Worm (Caenorhabditis elegans) whole organism, late embryonic: Measurements from ENCODE around the gene wrt-3.

ENCODE experiments used
- F13H6.1 ChIP-seq: sonication (generic microtip); optimal IDR thresholded peaks from 2 replicates; lab custom pipeline; 2016; ENCODE audit warnings: missing genetic modification characterization, missing compliant biosample characterization
- K09A11.1 ChIP-seq: sonication (generic microtip); optimal IDR thresholded peaks from 2 replicates; lab custom pipeline; 2017; ENCODE audit warnings: antibody characterized with exemption, mild to moderate bottlenecking, missing genetic modification characterization, missing compliant biosample characterization; ENCODE audit not compliant: insufficient read depth
- Y22D7AL.16 ChIP-seq: sonication (generic microtip); optimal IDR thresholded peaks from 2 replicates; lab custom pipeline; 2016; ENCODE audit warnings: missing genetic modification characterization, missing compliant biosample characterization
- ama-1 ChIP-seq: fragments of 150-350 bp; optimal IDR thresholded peaks from 2 replicates; lab custom pipeline; 2014
- ceh-14 ChIP-seq: sonication (generic microtip); optimal IDR thresholded peaks from 2 replicates; lab custom pipeline; 2016; ENCODE audit warnings: missing genotype, missing genetic modification characterization, missing compliant biosample characterization
- ceh-18 ChIP-seq: sonication (generic microtip); optimal IDR thresholded peaks from 2 replicates; lab custom pipeline; 2016; ENCODE audit warnings: missing genetic modification characterization, missing compliant biosample characterization
- ceh-2 ChIP-seq: sonication (generic microtip); optimal IDR thresholded peaks from 2 replicates; lab custom pipeline; 2016; ENCODE audit warnings: missing genotype, missing genetic modification characterization, missing compliant biosample characterization
- ceh-24 ChIP-seq: sonication (generic microtip); optimal IDR thresholded peaks from 2 replicates; lab custom pipeline; 2016; ENCODE audit warnings: mild to moderate bottlenecking, missing genetic modification characterization, missing compliant biosample characterization
- ceh-31 ChIP-seq: sonication (generic microtip); optimal IDR thresholded peaks from 2 replicates; lab custom pipeline; 2016; ENCODE audit warnings: missing genetic modification characterization, missing compliant biosample characterization
- ceh-34 ChIP-seq: sonication (generic microtip); optimal IDR thresholded peaks from 2 replicates; lab custom pipeline; 2016; ENCODE audit warnings: mild to moderate bottlenecking, missing genetic modification characterization, missing compliant biosample characterization
- ceh-45 ChIP-seq: fragments of 200-800 bp; sonication (Bioruptor generic); IDR thresholded peaks from 2 replicates; pipeline ENCODE4 v1.3.6; 2022; ENCODE audit warnings: missing genetic modification reagents, missing genetic modification characterization, missing compliant biosample characterization
- ceh-48 ChIP-seq: sonication (generic microtip); optimal IDR thresholded peaks from 2 replicates; lab custom pipeline; 2016; ENCODE audit warnings: missing genetic modification characterization, inconsistent platforms, missing compliant biosample characterization
- ceh-6 ChIP-seq: fragments of 200-800 bp; sonication (Bioruptor generic); optimal IDR thresholded peaks from 2 replicates; lab custom pipeline; 2018; ENCODE audit warnings: mild to moderate bottlenecking, missing genetic modification characterization, missing compliant biosample characterization
- ceh-9 ChIP-seq: sonication (generic microtip); optimal IDR thresholded peaks from 2 replicates; lab custom pipeline; 2016; ENCODE audit warnings: mild to moderate bottlenecking, missing genetic modification characterization, inconsistent platforms, missing compliant biosample characterization
- dmd-4 ChIP-seq: sonication (generic microtip); optimal IDR thresholded peaks from 2 replicates; lab custom pipeline; 2016; ENCODE audit warnings: borderline replicate concordance, missing genetic modification characterization, missing compliant biosample characterization
- dve-1 ChIP-seq: sonication (generic microtip); optimal IDR thresholded peaks from 2 replicates; lab custom pipeline; 2017; ENCODE audit warnings: antibody characterized with exemption, mild to moderate bottlenecking, missing genetic modification characterization, missing compliant biosample characterization
- elt-4 ChIP-seq: sonication (generic microtip); optimal IDR thresholded peaks from 2 replicates; lab custom pipeline; 2016; ENCODE audit warnings: missing genetic modification characterization, missing compliant biosample characterization
- ets-4 ChIP-seq: sonication (generic microtip); optimal IDR thresholded peaks from 2 replicates; lab custom pipeline; 2016; ENCODE audit warnings: missing genetic modification characterization, missing compliant biosample characterization
- fkh-6 ChIP-seq: sonication (generic microtip); optimal IDR thresholded peaks from 2 replicates; lab custom pipeline; 2016; ENCODE audit warnings: missing genetic modification characterization, missing compliant biosample characterization
- gmeb-2 ChIP-seq: sonication (generic microtip); optimal IDR thresholded peaks from 2 replicates; lab custom pipeline; 2016; ENCODE audit warnings: missing genetic modification characterization, inconsistent platforms, missing compliant biosample characterization
- hlh-15 ChIP-seq: sonication (generic microtip); optimal IDR thresholded peaks from 2 replicates; lab custom pipeline; 2016; ENCODE audit warnings: missing genetic modification characterization, missing compliant biosample characterization
- hlh-30 ChIP-seq: sonication (generic microtip); optimal IDR thresholded peaks from 2 replicates; lab custom pipeline; 2017; ENCODE audit warnings: antibody characterized with exemption, missing genetic modification characterization, missing compliant biosample characterization; ENCODE audit not compliant: insufficient read depth
- hlh-6 ChIP-seq: sonication (generic microtip); optimal IDR thresholded peaks from 2 replicates; lab custom pipeline; 2016; ENCODE audit warnings: missing genotype, missing genetic modification characterization, missing compliant biosample characterization
- lim-6 ChIP-seq: sonication (generic microtip); optimal IDR thresholded peaks from 2 replicates; lab custom pipeline; 2016; ENCODE audit warnings: missing genetic modification characterization, missing compliant biosample characterization
- mec-3 ChIP-seq: sonication (generic microtip); optimal IDR thresholded peaks from 2 replicates; lab custom pipeline; 2016; ENCODE audit warnings: borderline replicate concordance, missing genetic modification characterization, missing compliant biosample characterization
- nhr-232 ChIP-seq: sonication (generic microtip); optimal IDR thresholded peaks from 2 replicates; lab custom pipeline; 2016; ENCODE audit warnings: missing genetic modification characterization, missing compliant biosample characterization
- pat-9 ChIP-seq: fragments of 200-800 bp; sonication (Bioruptor generic); optimal IDR thresholded peaks from 2 replicates; lab custom pipeline; 2018; ENCODE audit warnings: mild to moderate bottlenecking, missing genetic modification characterization, moderate library complexity, missing compliant biosample characterization
- pqm-1 ChIP-seq: sonication (generic microtip); optimal IDR thresholded peaks from 2 replicates; lab custom pipeline; 2016; ENCODE audit warnings: missing genetic modification characterization, missing compliant biosample characterization
- pros-1 ChIP-seq: fragments of 150-350 bp; optimal IDR thresholded peaks from 2 replicates; lab custom pipeline; 2014; ENCODE audit warnings: missing biosample characterization, missing genetic modification reagents, missing genetic modification characterization
- ref-2 ChIP-seq: sonication (generic microtip); optimal IDR thresholded peaks from 2 replicates; lab custom pipeline; 2016; ENCODE audit warnings: missing genetic modification characterization, missing compliant biosample characterization
- rnt-1 ChIP-seq: sonication (generic microtip); optimal IDR thresholded peaks from 2 replicates; lab custom pipeline; 2016; ENCODE audit warnings: missing genetic modification characterization, missing compliant biosample characterization
- sdc-2 ChIP-seq: sonication (generic microtip); optimal IDR thresholded peaks from 2 replicates; lab custom pipeline; 2016; ENCODE audit warnings: missing genotype, missing genetic modification characterization, missing compliant biosample characterization
- sox-2 ChIP-seq: fragments of 200-800 bp; sonication (Bioruptor generic); IDR thresholded peaks from 2 replicates; pipeline ENCODE4 v1.3.6; 2022; ENCODE audit warnings: missing genetic modification reagents, missing genetic modification characterization, missing compliant biosample characterization
- sox-4 ChIP-seq: sonication (generic microtip); optimal IDR thresholded peaks from 2 replicates; lab custom pipeline; 2017; ENCODE audit warnings: mild to moderate bottlenecking, missing genetic modification characterization, inconsistent platforms, missing compliant biosample characterization
- syd-9 ChIP-seq: sonication (generic microtip); optimal IDR thresholded peaks from 2 replicates; lab custom pipeline; 2016; ENCODE audit warnings: mild to moderate bottlenecking, missing genetic modification characterization, moderate library complexity, missing compliant biosample characterization
- tbx-2 ChIP-seq: sonication (generic microtip); optimal IDR thresholded peaks from 2 replicates; lab custom pipeline; 2016; ENCODE audit warnings: missing genetic modification characterization, missing compliant biosample characterization
- ttx-3 ChIP-seq: sonication (generic microtip); optimal IDR thresholded peaks from 2 replicates; lab custom pipeline; 2016; ENCODE audit warnings: missing genetic modification reagents, missing genetic modification characterization, missing compliant biosample characterization
- unc-86 ChIP-seq: sonication (generic microtip); optimal IDR thresholded peaks from 2 replicates; lab custom pipeline; 2016; ENCODE audit warnings: missing genetic modification characterization, missing compliant biosample characterization
- ztf-16 ChIP-seq: sonication (generic microtip); optimal IDR thresholded peaks from 2 replicates; lab custom pipeline; 2017; ENCODE audit warnings: missing genetic modification characterization, missing compliant biosample characterization

Gene wrt-3

ce11 chrIV:9496306-9496705, 19.1 kb upstream of the wrt-3 start, which contains the start of gene sru-3:
Gene sru-3, plus strand, starts transcription at chrIV:9496606.
- TF ChIP-seq ref-2 (tag; lab: Kevin White, UChicago) (no peak), F13H6.1 (tag; lab: Kevin White, UChicago) (no peak), gmeb-2 (no peak), hlh-15 (tag; lab: Kevin White, UChicago) (no peak), ztf-16 (tag; lab: Kevin White, UChicago) (no peak), mec-3 (no peak), ceh-14 (tag; lab: Kevin White, UChicago) (no peak), nhr-232 (tag; lab: Kevin White, UChicago) (no peak), dmd-4 (tag; lab: Kevin White, UChicago) (no peak), pat-9 (no peak), ceh-48 (tag; lab: Kevin White, UChicago) (no peak)

DNA sequence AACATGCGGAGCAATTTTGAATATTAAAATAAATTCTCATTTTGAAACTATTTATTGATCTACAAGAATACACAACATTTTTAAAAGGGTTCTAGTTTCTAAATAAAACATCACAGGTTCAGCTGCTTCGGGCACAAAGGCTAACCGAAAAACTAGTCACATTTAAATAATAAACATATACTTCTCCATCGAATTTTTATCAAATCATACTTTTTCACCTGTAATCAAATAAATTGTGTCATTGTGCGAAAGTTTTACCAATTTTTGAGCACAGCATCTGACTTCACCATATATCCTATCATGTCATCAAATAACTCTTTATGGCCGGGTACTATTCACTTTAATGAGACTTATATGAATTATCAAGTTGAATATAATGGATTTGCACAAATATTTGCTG, 13.1 kb upstream of the wrt-3 start, which contains the start of gene sru-6:
sru-6 (plus strand) TSS at position 301 of the 400 bp plus-strand sequence.
- TF ChIP-seq ttx-3 (tag; lab: Kevin White, UChicago) (no peak), ceh-6 (GFP tag; lab: Kevin White, UChicago) (no peak), ceh-31 (no peak), elt-4 (tag; lab: Kevin White, UChicago) (no peak), pqm-1 (no peak), ama-1 (no peak), ceh-34 (tag; lab: Kevin White, UChicago) (no peak), ceh-48 (tag; lab: Kevin White, UChicago) (no peak), pros-1 (no peak)

DNA sequence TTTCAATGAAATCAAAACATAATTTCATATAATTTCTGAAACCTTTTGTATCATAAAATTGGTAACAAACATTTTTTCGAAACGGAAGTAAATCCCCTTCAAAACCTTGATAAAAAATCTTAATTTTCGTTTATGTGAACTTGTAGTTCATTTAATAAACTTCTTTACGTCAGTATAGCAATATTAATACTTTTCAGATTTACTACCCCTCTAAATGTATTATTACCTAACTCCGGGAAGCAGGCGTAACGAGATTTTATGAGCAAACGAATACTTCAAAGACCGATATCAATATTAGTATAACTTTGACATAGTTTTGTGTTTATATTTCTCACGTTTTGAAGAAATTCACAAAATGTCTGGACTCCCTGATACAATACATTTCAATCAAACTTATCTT, 11.1 kb upstream of the wrt-3 start, which contains the start of gene sru-1:
sru-1 (plus strand) TSS at position 301 of the 400 bp plus-strand sequence.
- TF ChIP-seq elt-4 (tag; lab: Kevin White, UChicago) (no peak), ceh-24 (tag; lab: Kevin White, UChicago) (no peak), hlh-30 (tag; lab: Kevin White, UChicago) (no peak), tbx-2 (tag; lab: Kevin White, UChicago) (no peak), hlh-6 (tag; lab: Kevin White, UChicago) (no peak), unc-86 (tag; lab: Kevin White, UChicago) (no peak), ceh-2 (tag; lab: Kevin White, UChicago) (no peak), pat-9 (no peak), ets-4 (tag; lab: Kevin White, UChicago) (no peak), ceh-18 (no peak), ztf-16 (tag; lab: Kevin White, UChicago) (no peak), sox-4 (tag; lab: Kevin White, UChicago) (no peak), ceh-9 (tag; lab: Kevin White, UChicago) (no peak), K09A11.1 (tag; lab: Kevin White, UChicago) (no peak), ceh-48 (tag; lab: Kevin White, UChicago) (no peak), dve-1 (tag; lab: Kevin White, UChicago) (no peak), ceh-45 (GFP tag; lab: Robert Waterston, UW) (no peak), sdc-2 (no peak)

DNA sequence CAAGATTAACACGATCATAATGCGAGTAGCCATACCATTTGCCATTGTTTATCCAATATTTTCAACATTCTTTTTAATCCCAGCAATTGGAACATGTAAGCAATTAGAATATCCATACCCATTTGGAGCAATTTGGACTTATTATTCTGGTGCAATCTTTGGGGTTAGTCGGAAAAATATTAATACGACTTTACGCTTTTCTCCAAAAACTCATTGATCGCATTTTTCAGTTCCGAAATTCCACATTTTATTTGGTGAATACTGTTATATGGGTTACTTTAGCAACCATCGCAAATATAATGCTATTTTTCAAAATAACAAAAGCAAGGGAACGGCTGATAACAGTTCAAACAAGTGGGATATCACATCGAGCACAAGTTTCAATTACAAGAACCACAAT, 9.5 kb upstream of the wrt-3 start:
- TF ChIP-seq syd-9 (tag; lab: Kevin White, UChicago) = no peak
- no peak for TF ChIP-seq sox-2 (GFP tag; lab: Robert Waterston, UW)
- no peak for TF ChIP-seq rnt-1
- TF ChIP-seq hlh-15 (tag; lab: Kevin White, UChicago) = no peak
- TF ChIP-seq ceh-6 (GFP tag; lab: Kevin White, UChicago) = no peak
- TF ChIP-seq Y22D7AL.16 = no peak
- TF ChIP-seq fkh-6 = no peak
- TF ChIP-seq lim-6 (tag; lab: Kevin White, UChicago) = no peak
